Worm (Caenorhabditis elegans) whole organism, mixed stage, embryonic: ENCODE measurements around the gene pars-1.

ENCODE experiments used
- bed-3 ChIP-seq: fragments of 200-800 bp; sonication (Bioruptor generic); optimal IDR thresholded peaks from 3 replicates; lab custom pipeline; 2018; ENCODE audit warnings: mild to moderate bottlenecking, missing genetic modification characterization, moderate library complexity, missing compliant biosample characterization
- ceh-43 ChIP-seq: fragments of 200-800 bp; sonication (Bioruptor generic); optimal IDR thresholded peaks from 2 replicates; lab custom pipeline; 2018; ENCODE audit warnings: mild to moderate bottlenecking, missing genetic modification characterization, moderate library complexity, missing compliant biosample characterization
- ceh-83 ChIP-seq: fragments of 200-800 bp; sonication (Bioruptor generic); optimal IDR thresholded peaks from 2 replicates; lab custom pipeline; 2018; ENCODE audit warnings: mild to moderate bottlenecking, missing genetic modification characterization, missing compliant biosample characterization
- elt-3 ChIP-seq: fragments of 150-350 bp; optimal IDR thresholded peaks from 2 replicates; lab custom pipeline; 2014; ENCODE audit warnings: missing biosample characterization, missing genetic modification characterization
- ham-2 ChIP-seq: fragments of 200-800 bp; sonication (Bioruptor generic); optimal IDR thresholded peaks from 2 replicates; lab custom pipeline; 2018; ENCODE audit warnings: mild to moderate bottlenecking, missing genetic modification characterization, missing compliant biosample characterization
- nhr-237 ChIP-seq: fragments of 150-350 bp; optimal IDR thresholded peaks from 2 replicates; lab custom pipeline; 2014; ENCODE audit warnings: missing biosample characterization, missing genetic modification characterization
- nhr-76 ChIP-seq: sonication (generic microtip); optimal IDR thresholded peaks from 2 replicates; lab custom pipeline; 2017; ENCODE audit warnings: missing biosample characterization, missing genetic modification characterization
- snpc-4 ChIP-seq: fragments of 150-350 bp; optimal IDR thresholded peaks from 2 replicates; lab custom pipeline; 2014; ENCODE audit warnings: missing biosample characterization, missing genetic modification characterization
- unc-62 ChIP-seq: fragments of 150-350 bp; optimal IDR thresholded peaks from 2 replicates; lab custom pipeline; 2014; ENCODE audit warnings: missing biosample characterization, missing genetic modification reagents, missing genetic modification characterization
- ztf-11 ChIP-seq: fragments of 150-350 bp; optimal IDR thresholded peaks from 2 replicates; lab custom pipeline; 2014; ENCODE audit warnings: missing biosample characterization, missing genetic modification characterization

- TF ChIP-seq ham-2 (GFP tag; lab: Kevin White, UChicago) (no peak), unc-62 (GFP tag; lab: Kevin White, UChicago) (no peak), elt-3 (tag; lab: Kevin White, UChicago) (no peak), ztf-11 (tag; lab: Kevin White, UChicago) (no peak), ceh-43 (GFP tag; lab: Kevin White, UChicago) (no peak), nhr-237 (tag; lab: Kevin White, UChicago) (no peak), bed-3 (GFP tag; lab: Kevin White, UChicago) (no peak), nhr-76 (no peak), snpc-4 (no peak), ceh-83 (GFP tag; lab: Kevin White, UChicago) (no peak)
Observed at ce11 chrIII:7246389-7246788, 7.6 kb downstream of the pars-1 start.
